Fruit fly (Drosophila melanogaster): Measurements from ENCODE around the gene CG9368.

CG9368 gene

dm6 chr3L:19612172-19612571 is 10.7 kb downstream of the CG9368 start, which contains the start of the genes Lon and PIG-F (continued):
- TF ChIP-seq pita (GFP tag; optimal IDR thresholded peaks at IDR 0.05) (no peak), CG11247 (GFP tag; IDR thresholded peaks at IDR 0.05) (peak; percentile 98), nom (GFP tag; optimal IDR thresholded peaks at IDR 0.05) (peak; percentile 97)

- TF ChIP-seq crol (GFP tag; IDR thresholded peaks at IDR 0.05) = peak; percentile 85
- TF ChIP-seq CG18764 (GFP tag; optimal IDR thresholded peaks at IDR 0.05) = no peak
- TF ChIP-seq CG5245 (GFP tag; optimal IDR thresholded peaks at IDR 0.05) = no peak
- TF ChIP-seq Hr39 (optimal IDR thresholded peaks at IDR 0.05) = no peak
- TF ChIP-seq dm (GFP tag; optimal IDR thresholded peaks at IDR 0.05) = no peak
- TF ChIP-seq dmrt11E (tag; optimal IDR thresholded peaks at IDR 0.05) = no peak
- no peak for TF ChIP-seq CG12236 (GFP tag; optimal IDR thresholded peaks at IDR 0.05)
- TF ChIP-seq CG34376 (GFP tag; optimal IDR thresholded peaks at IDR 0.05) = no peak
- no peak; the same call in 2 of the 3 replicates for TF ChIP-seq mld (GFP tag; IDR thresholded peaks at IDR 0.05; ENCODE audit: partially characterized antibody)
- no peak for TF ChIP-seq CG11723 (GFP tag; optimal IDR thresholded peaks at IDR 0.05)
- peak; percentile 73; the same call in 1 of the 3 replicates for TF ChIP-seq hb (GFP tag; IDR thresholded peaks at IDR 0.05; ENCODE audit: partially characterized antibody)
- no peak for TF ChIP-seq jigr1 (GFP tag; IDR thresholded peaks at IDR 0.05)
- TF ChIP-seq Gsc (GFP tag; IDR thresholded peaks at IDR 0.05) = no peak
- TF ChIP-seq inv (GFP tag; IDR thresholded peaks at IDR 0.05; ENCODE audit: partially characterized antibody) = peak; percentile 71
- TF ChIP-seq az2 (GFP tag; optimal IDR thresholded peaks at IDR 0.05) = peak; percentile 18
- TF ChIP-seq Drgx (GFP tag; IDR thresholded peaks at IDR 0.05) = peak; percentile 51
- no peak for TF ChIP-seq CrebB (tag; optimal IDR thresholded peaks at IDR 0.05)
- no peak for TF ChIP-seq ken (GFP tag; IDR thresholded peaks at IDR 0.05)
- TF ChIP-seq tup (GFP tag; optimal IDR thresholded peaks at IDR 0.05) = no peak
- TF ChIP-seq CG11695 (GFP tag; IDR thresholded peaks at IDR 0.05) = no peak
- no peak for TF ChIP-seq ase (GFP tag; IDR thresholded peaks at IDR 0.05)
- peak; percentile 76 for TF ChIP-seq bbx (GFP tag; IDR thresholded peaks at IDR 0.05; ENCODE audit: partially characterized antibody)
- peak; percentile 45; the same call in 1 of the 2 replicates for TF ChIP-seq ato (GFP tag; IDR thresholded peaks at IDR 0.05; ENCODE audit: partially characterized antibody)
- peak; percentile 24; the same call in 1 of the 2 replicates for TF ChIP-seq HLH3B (GFP tag; IDR thresholded peaks at IDR 0.05)
- TF ChIP-seq CG17829 (tag; optimal IDR thresholded peaks at IDR 0.05) = no peak
- TF ChIP-seq Vsx1 (GFP tag; optimal IDR thresholded peaks at IDR 0.05) = no peak
- TF ChIP-seq ewg (GFP tag; optimal IDR thresholded peaks at IDR 0.05) = peak; percentile 53
- TF ChIP-seq CG7745 (tag; optimal IDR thresholded peaks at IDR 0.05) = no peak
- no peak for TF ChIP-seq Tbp (GFP tag; optimal IDR thresholded peaks at IDR 0.05)
- 0 out of 2 replicates have a peak, but pooled peaks have one; percentile 32 for TF ChIP-seq CG9932 (GFP tag; IDR thresholded peaks at IDR 0.05)
- TF ChIP-seq CG10321 (GFP tag; IDR thresholded peaks at IDR 0.05) = no peak
- TF ChIP-seq B-H2 (GFP tag; optimal IDR thresholded peaks at IDR 0.05) = no peak
- peak; percentile 13 for TF ChIP-seq CG8924 (tag; optimal IDR thresholded peaks at IDR 0.05)
- TF ChIP-seq gcm2 (GFP tag; optimal IDR thresholded peaks at IDR 0.05) = no peak
- peak; percentile 74 for TF ChIP-seq amos (GFP tag; IDR thresholded peaks at IDR 0.05; ENCODE audit: partially characterized antibody)
- peak; percentile 31 for TF ChIP-seq CG9727 (GFP tag; optimal IDR thresholded peaks at IDR 0.05)
- TF ChIP-seq CG8944 (GFP tag; optimal IDR thresholded peaks at IDR 0.05) = no peak
- no peak for TF ChIP-seq wek (GFP tag; optimal IDR thresholded peaks at IDR 0.05)
- TF ChIP-seq Nf-YB (GFP tag; optimal IDR thresholded peaks at IDR 0.05) = no peak
- TF ChIP-seq CG11504 (tag; optimal IDR thresholded peaks at IDR 0.05) = peak; percentile 51
- TF ChIP-seq HmgD (GFP tag; optimal IDR thresholded peaks at IDR 0.05) = no peak
- no peak for TF ChIP-seq schlank (tag; optimal IDR thresholded peaks at IDR 0.05)
- peak; percentile 21 for TF ChIP-seq CG12942 (GFP tag; optimal IDR thresholded peaks at IDR 0.05)
- TF ChIP-seq ap (GFP tag; IDR thresholded peaks at IDR 0.05) = no peak
These were observed 16.9 kb downstream of the CG9368 start, which contains the start of gene asf1 for dm6 chr3L:19618072-19618958. Gene asf1 (plus strand): TSS chr3L:19618894.
